Fruit fly (Drosophila melanogaster) whole organism, embryonic: ENCODE results near the gene CG9107.
A peak's percentile ranks its signal among the peaks of the same experiment; 100 is the strongest.

Experiments
- BEAF-32 ChIP-seq: fragments of 200-800 bp; sonication (Bioruptor generic); optimal IDR thresholded peaks from 3 replicates; lab custom pipeline; 2017; ENCODE audit warnings: missing biosample characterization, missing genetic modification characterization, mild to moderate bottlenecking, moderate library complexity, missing genetic modification reagents
- CG10274 ChIP-seq: fragments of 200-800 bp; sonication (Bioruptor generic); optimal IDR thresholded peaks from 3 replicates; lab custom pipeline; 2017; ENCODE audit warnings: missing biosample characterization, mild to moderate bottlenecking, missing genetic modification characterization
- CG12236 ChIP-seq: fragments of 200-800 bp; sonication (Bioruptor generic); optimal IDR thresholded peaks from 2 replicates; lab custom pipeline; 2016; ENCODE audit warnings: missing biosample characterization, missing genetic modification characterization
- CG12659 ChIP-seq: fragments of 200-800 bp; sonication (Bioruptor generic); optimal IDR thresholded peaks from 3 replicates; lab custom pipeline; 2017; ENCODE audit warnings: mild to moderate bottlenecking, missing biosample characterization, missing genetic modification reagents, missing genetic modification characterization
- CG13287 ChIP-seq: fragments of 200-800 bp; sonication (Bioruptor generic); IDR thresholded peaks from 2 replicates; pipeline ENCODE4 v1.3.6; 2022; ENCODE audit warnings: missing biosample characterization, missing genetic modification characterization; ENCODE audit not compliant: partially characterized antibody
- CG14710 ChIP-seq: fragments of 200-800 bp; sonication (Bioruptor generic); optimal IDR thresholded peaks from 3 replicates; lab custom pipeline; 2019; ENCODE audit warnings: missing biosample characterization, mild to moderate bottlenecking, missing genetic modification characterization, moderate library complexity
- CG1603 ChIP-seq: fragments of 200-800 bp; sonication (Bioruptor generic); optimal IDR thresholded peaks from 2 replicates; lab custom pipeline; 2019; ENCODE audit warnings: missing biosample characterization, mild to moderate bottlenecking, missing genetic modification characterization, moderate library complexity
- CG16813 ChIP-seq: fragments of 200-800 bp; sonication (Bioruptor generic); IDR thresholded peaks from 3 replicates; pipeline ENCODE4 v1.3.6; 2022; ENCODE audit warnings: missing biosample characterization, missing genetic modification characterization; ENCODE audit not compliant: partially characterized antibody
- CG17328 ChIP-seq: fragments of 200-800 bp; sonication (Bioruptor generic); IDR thresholded peaks from 2 replicates; pipeline ENCODE4 v1.3.6; 2022; ENCODE audit warnings: missing biosample characterization, missing genetic modification characterization
- CG2116 ChIP-seq: fragments of 200-800 bp; sonication (Bioruptor generic); optimal IDR thresholded peaks from 3 replicates; lab custom pipeline; 2018; ENCODE audit warnings: missing biosample characterization, mild to moderate bottlenecking, missing genetic modification characterization
- CG3065 ChIP-seq: fragments of 200-800 bp; sonication (Bioruptor generic); optimal IDR thresholded peaks from 2 replicates; lab custom pipeline; 2016; ENCODE audit warnings: missing biosample characterization, missing genetic modification characterization
- CG34224 ChIP-seq: fragments of 200-800 bp; sonication (Bioruptor generic); IDR thresholded peaks from 3 replicates; pipeline ENCODE4 v1.3.6; 2022; ENCODE audit warnings: missing biosample characterization, missing genetic modification characterization; ENCODE audit not compliant: partially characterized antibody
- CG3726 ChIP-seq: fragments of 200-800 bp; sonication (Bioruptor generic); IDR thresholded peaks from 3 replicates; pipeline ENCODE4, ENCODE4 v1.3.6; 2022; ENCODE audit warnings: missing biosample characterization, missing genetic modification characterization
- CG4617 ChIP-seq: fragments of 200-800 bp; sonication (Bioruptor generic); optimal IDR thresholded peaks from 3 replicates; lab custom pipeline; 2016; ENCODE audit warnings: missing biosample characterization, missing genetic modification characterization, borderline replicate concordance
- CG6254 ChIP-seq: fragments of 200-800 bp; sonication (Bioruptor generic); optimal IDR thresholded peaks from 3 replicates; lab custom pipeline; 2017; ENCODE audit warnings: mild to moderate bottlenecking, missing biosample characterization, missing genetic modification reagents, missing genetic modification characterization
- CG8924 ChIP-seq: fragments of 200-800 bp; optimal IDR thresholded peaks from 3 replicates; lab custom pipeline; 2019; ENCODE audit warnings: missing biosample characterization, mild to moderate bottlenecking, missing genetic modification characterization, moderate library complexity
- CG9932 ChIP-seq: fragments of 200-800 bp; sonication (Bioruptor generic); IDR thresholded peaks from 2 replicates; pipeline ENCODE4 v1.3.6; 2022; ENCODE audit warnings: missing biosample characterization, missing genetic modification characterization
- Dp ChIP-seq: fragments of 200-800 bp; sonication (Bioruptor generic); optimal IDR thresholded peaks from 2 replicates; lab custom pipeline; 2018; ENCODE audit warnings: missing biosample characterization, mild to moderate bottlenecking, missing genetic modification characterization, moderate library complexity
- E2f2 ChIP-seq: fragments of 200-800 bp; sonication (Bioruptor generic); IDR thresholded peaks from 2 replicates; pipeline ENCODE4 v1.3.6; 2022; ENCODE audit warnings: missing biosample characterization, missing genetic modification characterization
- Fer2 ChIP-seq: fragments of 200-800 bp; sonication (Bioruptor generic); optimal IDR thresholded peaks from 2 replicates; lab custom pipeline; 2018; ENCODE audit warnings: missing biosample characterization, mild to moderate bottlenecking, missing genetic modification characterization, moderate library complexity
- MBD-R2 ChIP-seq: fragments of 200-800 bp; sonication (Bioruptor generic); IDR thresholded peaks from 2 replicates; pipeline ENCODE4 v1.3.6; 2022; ENCODE audit warnings: missing biosample characterization, missing genetic modification characterization
- MESR4 ChIP-seq: fragments of 200-800 bp; sonication (Bioruptor generic); optimal IDR thresholded peaks from 2 replicates; lab custom pipeline; 2018; ENCODE audit warnings: missing biosample characterization, mild to moderate bottlenecking, missing genetic modification characterization, moderate library complexity
- Neu2 ChIP-seq: fragments of 200-800 bp; sonication (Bioruptor generic); optimal IDR thresholded peaks from 3 replicates; lab custom pipeline; 2016; ENCODE audit warnings: missing biosample characterization, missing genetic modification characterization, borderline replicate concordance
- Opbp ChIP-seq: fragments of 200-800 bp; sonication (Bioruptor generic); IDR thresholded peaks from 3 replicates; pipeline ENCODE4 v1.3.6; 2022; ENCODE audit warnings: missing biosample characterization, missing genetic modification characterization; ENCODE audit not compliant: partially characterized antibody
- Scr ChIP-seq: fragments of 200-800 bp; sonication (Bioruptor generic); IDR thresholded peaks from 2 replicates; pipeline ENCODE4 v1.3.6; 2022; ENCODE audit warnings: missing biosample characterization, missing genetic modification characterization; ENCODE audit not compliant: partially characterized antibody
- Sin3A ChIP-seq: fragments of >200 bp; optimal IDR thresholded peaks from 2 replicates; lab custom pipeline; 2018
- Sry-δ ChIP-seq: fragments of 200-800 bp; sonication (Bioruptor generic); optimal IDR thresholded peaks from 2 replicates; lab custom pipeline; 2016; ENCODE audit warnings: missing biosample characterization, missing genetic modification characterization
- al ChIP-seq: fragments of 200-800 bp; sonication (Bioruptor generic); IDR thresholded peaks from 2 replicates; pipeline ENCODE4 v1.3.6; 2022; ENCODE audit warnings: missing biosample characterization, missing genetic modification characterization
- amos ChIP-seq: fragments of 200-800 bp; sonication (Bioruptor generic); IDR thresholded peaks from 2 replicates; pipeline ENCODE4 v1.3.6; 2022; ENCODE audit warnings: missing biosample characterization, missing genetic modification characterization; ENCODE audit not compliant: partially characterized antibody
- ase ChIP-seq: fragments of 200-800 bp; sonication (Bioruptor generic); IDR thresholded peaks from 3 replicates; pipeline ENCODE4 v1.3.6; 2022; ENCODE audit warnings: missing biosample characterization, missing genetic modification characterization
- bbx ChIP-seq: fragments of 200-800 bp; sonication (Bioruptor generic); IDR thresholded peaks from 2 replicates; pipeline ENCODE4 v1.3.6; 2022; ENCODE audit warnings: missing biosample characterization, missing genetic modification characterization; ENCODE audit not compliant: partially characterized antibody
- crp ChIP-seq, 2 experiments: fragments of 200-800 bp; sonication (Bioruptor generic); optimal IDR thresholded peaks; 2 replicates in 1 of 2; 3 replicates in 1 of 2; lab custom pipeline; 2017; ENCODE audit warnings: missing biosample characterization in 2 of 2, missing genetic modification characterization in 2 of 2, mild to moderate bottlenecking in 1 of 2, moderate library complexity in 1 of 2
- en ChIP-seq: fragments of 200-800 bp; sonication (Bioruptor generic); optimal IDR thresholded peaks from 2 replicates; lab custom pipeline; 2016; ENCODE audit warnings: missing biosample characterization, missing genetic modification characterization
- fd3F ChIP-seq: fragments of 200-800 bp; sonication (Bioruptor generic); optimal IDR thresholded peaks from 2 replicates; lab custom pipeline; 2018; ENCODE audit warnings: missing biosample characterization, mild to moderate bottlenecking, missing genetic modification characterization, moderate library complexity
- gcm ChIP-seq: fragments of 200-800 bp; sonication (Bioruptor generic); optimal IDR thresholded peaks from 2 replicates; lab custom pipeline; 2019; ENCODE audit warnings: missing biosample characterization, mild to moderate bottlenecking, missing genetic modification characterization, moderate library complexity
- gem ChIP-seq: fragments of 200-800 bp; sonication (Bioruptor generic); optimal IDR thresholded peaks from 2 replicates; lab custom pipeline; 2019; ENCODE audit warnings: missing biosample characterization, mild to moderate bottlenecking, missing genetic modification characterization, moderate library complexity
- h ChIP-seq: fragments of >200 bp; optimal IDR thresholded peaks from 2 replicates; lab custom pipeline; 2017
- ham ChIP-seq: fragments of 200-800 bp; sonication (Bioruptor generic); IDR thresholded peaks from 2 replicates; pipeline ENCODE4 v1.3.6; 2022; ENCODE audit warnings: missing biosample characterization, missing genetic modification characterization
- hbn ChIP-seq: fragments of 200-800 bp; sonication (Bioruptor generic); IDR thresholded peaks from 2 replicates; pipeline ENCODE4 v1.3.6; 2022; ENCODE audit warnings: missing biosample characterization, missing genetic modification characterization; ENCODE audit not compliant: partially characterized antibody
- lola ChIP-seq, 3 experiments: fragments of >200 bp in 2 of 3; fragments of 200-800 bp in 1 of 3; sonication (Bioruptor generic) in 1 of 3; optimal IDR thresholded peaks; 2 replicates each; lab custom pipeline; 2017 to 2019; ENCODE audit warnings: missing biosample characterization in 3 of 3, missing genetic modification characterization in 3 of 3, mild to moderate bottlenecking in 1 of 3, moderate library complexity in 1 of 3
- nerfin-1 ChIP-seq: fragments of 200-800 bp; sonication (Bioruptor generic); optimal IDR thresholded peaks from 3 replicates; lab custom pipeline; 2019; ENCODE audit warnings: missing biosample characterization, mild to moderate bottlenecking, missing genetic modification characterization, moderate library complexity
- onecut ChIP-seq: fragments of 200-800 bp; sonication (Bioruptor generic); IDR thresholded peaks from 2 replicates; pipeline ENCODE4 v1.3.6; 2022; ENCODE audit warnings: missing biosample characterization, missing genetic modification characterization
- salm ChIP-seq: fragments of 200-800 bp; sonication (Bioruptor generic); optimal IDR thresholded peaks from 2 replicates; lab custom pipeline; 2018; ENCODE audit warnings: missing biosample characterization, mild to moderate bottlenecking, missing genetic modification characterization
- sd ChIP-seq: fragments of 200-800 bp; sonication (Bioruptor generic); optimal IDR thresholded peaks from 3 replicates; lab custom pipeline; 2018; ENCODE audit warnings: missing biosample characterization, mild to moderate bottlenecking, missing genetic modification characterization, moderate library complexity
- seq ChIP-seq: fragments of 200-800 bp; sonication (Bioruptor generic); IDR thresholded peaks from 2 replicates; pipeline ENCODE4 v1.3.6; 2022; ENCODE audit warnings: missing biosample characterization, missing genetic modification characterization
- so ChIP-seq: fragments of 200-800 bp; sonication (Bioruptor generic); IDR thresholded peaks from 3 replicates; pipeline ENCODE4 v1.3.6; 2022; ENCODE audit warnings: missing biosample characterization, missing genetic modification characterization
- stc ChIP-seq: fragments of 200-800 bp; sonication (Bioruptor generic); IDR thresholded peaks from 2 replicates; pipeline ENCODE4 v1.3.6; 2022; ENCODE audit warnings: missing biosample characterization, missing genetic modification characterization
- stwl ChIP-seq: fragments of 200-800 bp; sonication (Bioruptor generic); optimal IDR thresholded peaks from 3 replicates; lab custom pipeline; 2018; ENCODE audit warnings: missing biosample characterization, mild to moderate bottlenecking, missing genetic modification characterization, moderate library complexity
- trem ChIP-seq: fragments of 200-800 bp; optimal IDR thresholded peaks from 3 replicates; lab custom pipeline; 2019; ENCODE audit warnings: missing biosample characterization, mild to moderate bottlenecking, missing genetic modification characterization, moderate library complexity

Gene CG9107

DNA sequence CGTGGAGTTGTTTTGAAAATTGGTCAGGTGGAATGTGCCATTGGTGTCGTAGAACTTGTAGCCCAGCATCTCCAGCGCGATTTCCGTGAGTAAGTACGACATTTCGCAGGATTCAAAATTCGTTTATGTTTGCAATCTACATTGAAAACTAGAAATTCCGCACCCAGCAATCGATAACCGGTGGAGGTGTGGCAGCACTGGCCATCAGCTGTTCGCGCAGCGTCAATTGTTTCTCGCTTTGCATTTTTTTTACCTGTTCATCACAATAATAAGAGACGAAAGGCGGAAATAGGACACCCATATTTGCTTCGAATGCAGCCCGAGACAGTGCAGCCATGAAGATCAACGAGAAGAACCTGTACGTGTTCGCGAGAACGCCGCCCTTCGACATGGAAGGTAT, 24.2 kb upstream of the CG9107 start, which contains the start of the genes CG34179 and slmo:
Gene CG34179, minus strand, starts transcription at position 165 of the 400 bp plus-strand sequence.
Gene slmo, minus strand, starts transcription at position 165 of the 400 bp plus-strand sequence.
- TF ChIP-seq CG1603 (tag; lab: Kevin White, UChicago) (peak; percentile 12), gcm (GFP tag; lab: Kevin White, UChicago) (no peak), Sry-δ (GFP tag; lab: Kevin White, UChicago) (peak; percentile 33), CG16813 (peak; percentile 22; the same call in 2 of the 3 replicates), Sin3A (lab: Kevin White, UChicago) (peak; percentile 13), CG4617 (peak; percentile 32), nerfin-1 (tag; lab: Kevin White, UChicago) (peak; percentile 28), stwl (tag; lab: Kevin White, UChicago) (peak; percentile 2), seq (no peak), CG13287 (GFP tag; lab: Robert Waterston, UW) (peak; percentile 50), bbx (peak; percentile 40; the same call in 1 of the 2 replicates), CG12659 (no peak), salm (tag; lab: Kevin White, UChicago) (no peak), gem (tag; lab: Kevin White, UChicago) (no peak), Opbp (peak; percentile 43; the same call in 1 of the 3 replicates), CG6254 (peak; percentile 76), CG8924 (tag; lab: Kevin White, UChicago) (no peak), Fer2 (no peak), al (GFP tag; lab: Robert Waterston, UW) (no peak), CG3065 (no peak), onecut (GFP tag; lab: Robert Waterston, UW) (peak; percentile 48; the same call in 1 of the 2 replicates), CG2116 (GFP tag; lab: Kevin White, UChicago) (peak; percentile 33), hbn (GFP tag; lab: Robert Waterston, UW) (no peak), lola (GFP tag; optimal IDR thresholded peaks at IDR 0.05; lab: Kevin White, UChicago) (no peak), BEAF-32 (peak; percentile 20), E2f2 (GFP tag; lab: Robert Waterston, UW) (peak; percentile 52), CG14710 (tag; lab: Kevin White, UChicago) (peak; percentile 99), stc (GFP tag; lab: Robert Waterston, UW) (no peak), MBD-R2 (GFP tag; lab: Robert Waterston, UW) (peak; percentile 85), amos (GFP tag; lab: Robert Waterston, UW) (0 out of 2 replicates have a peak, but pooled peaks have one; percentile 12), CG9932 (GFP tag; lab: Robert Waterston, UW) (no peak), crp (GFP tag; optimal IDR thresholded peaks at IDR 0.05; lab: Kevin White, UChicago) (peak; percentile 2 to 90), trem (tag; lab: Kevin White, UChicago) (peak; percentile 35), Neu2 (GFP tag; lab: Kevin White, UChicago) (no peak), CG17328 (GFP tag; lab: Robert Waterston, UW) (no peak), Dp (GFP tag; lab: Kevin White, UChicago) (peak; percentile 37), CG12236 (GFP tag; lab: Kevin White, UChicago) (no peak), CG34224 (GFP tag; lab: Robert Waterston, UW) (0 out of 3 replicates have a peak, but pooled peaks have one; percentile 15), fd3F (GFP tag; lab: Kevin White, UChicago) (no peak), MESR4 (GFP tag; lab: Kevin White, UChicago) (peak; percentile 41), CG3726 (no peak), h (lab: Kevin White, UChicago) (no peak), Scr (peak; percentile 30; the same call in 1 of the 2 replicates), sd (tag; lab: Kevin White, UChicago) (peak; percentile 74), en (GFP tag; lab: Kevin White, UChicago) (no peak), CG10274 (no peak), so (GFP tag; lab: Robert Waterston, UW) (0 out of 3 replicates have a peak, but pooled peaks have one; percentile 8), ase (GFP tag; lab: Robert Waterston, UW) (no peak), ham (GFP tag; lab: Robert Waterston, UW) (no peak)
